Worm (Caenorhabditis elegans): Measurements from ENCODE around the gene spsb-1.

DNA sequence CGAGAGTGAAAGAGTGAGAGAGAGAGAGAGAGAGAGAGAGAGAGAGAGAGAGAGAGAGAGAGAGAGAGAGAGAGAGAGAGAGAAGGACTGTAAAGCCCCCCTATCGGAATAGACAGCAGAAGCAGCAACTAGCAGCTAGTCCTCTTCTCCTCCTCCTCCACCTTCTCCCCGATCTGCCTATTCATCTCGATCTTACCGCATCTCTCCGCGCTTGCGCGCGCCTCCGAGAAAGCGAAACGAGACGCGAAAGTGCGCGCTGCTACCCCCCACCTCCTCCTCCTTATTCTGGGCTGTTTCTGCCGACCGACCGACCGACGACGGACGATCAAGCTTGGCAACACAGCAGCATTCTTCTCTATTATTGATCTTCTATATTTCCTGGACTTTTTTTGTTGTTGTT lies 21.4 kb downstream of the spsb-1 start:
- no peak for TF ChIP-seq nhr-77 (tag; optimal IDR thresholded peaks at IDR 0.05)
- no peak for TF ChIP-seq lin-13 (GFP tag; optimal IDR thresholded peaks at IDR 0.05)
- no peak for TF ChIP-seq ceh-16 (tag; optimal IDR thresholded peaks at IDR 0.05)
- TF ChIP-seq ZK546.5 (tag; optimal IDR thresholded peaks at IDR 0.05), result no peak
- TF ChIP-seq ama-1 (optimal IDR thresholded peaks at IDR 0.05), result no peak
- no peak for TF ChIP-seq unc-39 (tag; optimal IDR thresholded peaks at IDR 0.05)
- no peak for TF ChIP-seq lsy-2 (tag; optimal IDR thresholded peaks at IDR 0.05)
- no peak for TF ChIP-seq zag-1 (tag; optimal IDR thresholded peaks at IDR 0.05)
- TF ChIP-seq nhr-25 (tag; optimal IDR thresholded peaks at IDR 0.05), result no peak
- TF ChIP-seq egl-27 (tag; optimal IDR thresholded peaks at IDR 0.05), result no peak
- TF ChIP-seq fos-1 (tag; optimal IDR thresholded peaks at IDR 0.05), result no peak
- no peak for TF ChIP-seq alr-1 (tag; optimal IDR thresholded peaks at IDR 0.05)
- TF ChIP-seq skn-1 (tag; optimal IDR thresholded peaks at IDR 0.05), result no peak
- no peak for TF ChIP-seq elt-3 (tag; optimal IDR thresholded peaks at IDR 0.05)
